Worm (Caenorhabditis elegans): Measurements from ENCODE around the gene K06G5.3.

The K06G5.3 gene

DNA sequence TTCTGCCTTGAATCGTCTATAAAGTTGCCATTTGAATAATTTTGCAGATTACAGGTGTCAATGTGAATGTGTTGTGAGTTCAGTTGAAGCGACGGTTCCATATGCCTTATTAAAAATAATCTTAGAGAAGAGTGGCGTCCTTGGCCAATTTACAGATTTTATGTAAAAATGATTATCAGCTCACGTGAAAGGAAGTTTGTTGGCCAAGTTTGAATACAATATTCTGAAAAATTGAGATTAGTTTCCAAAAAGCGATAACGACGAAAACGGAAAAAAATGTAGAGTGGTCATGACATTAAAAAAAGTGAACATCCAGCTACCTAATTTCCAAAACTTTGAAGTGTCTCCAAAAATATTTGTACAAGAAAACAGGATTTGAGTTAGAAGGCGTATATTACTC is 32.0 kb upstream of the K06G5.3 start, which contains the start of gene E02H4.5:
E02H4.5 (minus strand) TSS at position 101 of the 400 bp plus-strand sequence.
- TF ChIP-seq elt-3 (tag; optimal IDR thresholded peaks at IDR 0.05): no peak

- TF ChIP-seq Y55F3AM.14 (GFP tag; optimal IDR thresholded peaks at IDR 0.05): no peak
- no peak for TF ChIP-seq lin-39 (tag; optimal IDR thresholded peaks at IDR 0.05)
- TF ChIP-seq crh-2 (tag; optimal IDR thresholded peaks at IDR 0.05): no peak
Observed at ce11 chrX:14252042-14252441, 29.0 kb upstream of the K06G5.3 start, which contains the start of gene E02H4.6. Gene E02H4.6 (minus strand): TSS chrX:14252142.

DNA sequence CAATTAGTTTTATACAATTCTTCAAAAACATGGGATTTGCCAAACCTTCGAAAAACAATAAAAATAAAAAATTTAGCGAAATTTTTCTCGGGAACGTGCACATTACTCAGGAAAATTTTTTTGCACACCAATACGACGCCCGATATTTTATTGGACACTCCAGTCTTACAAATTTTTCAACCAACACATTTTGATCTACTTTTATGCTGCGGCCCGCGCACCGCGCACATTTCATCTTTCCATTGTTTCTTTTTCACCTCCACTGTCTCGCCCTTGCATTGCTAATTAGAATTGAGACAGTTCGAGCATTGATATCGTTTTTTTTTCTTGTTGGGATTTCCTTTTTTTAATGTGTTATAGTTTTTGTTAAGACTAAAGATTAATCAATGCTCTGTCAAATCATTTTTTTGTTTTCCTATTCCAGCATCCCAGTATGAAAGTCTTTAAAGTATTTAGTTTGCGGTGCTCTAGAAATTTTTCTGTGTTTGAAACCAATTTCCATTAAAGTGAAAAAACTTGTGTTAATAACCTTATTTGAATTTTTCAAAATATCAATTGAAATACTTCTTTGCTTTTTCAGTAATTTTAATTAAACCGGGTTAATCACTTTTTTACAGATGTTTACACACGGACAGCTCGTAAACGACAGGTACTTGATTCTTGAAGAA is 24.5 kb upstream of the K06G5.3 start, which contains the start of gene K04C1.5:
K04C1.5 (plus strand) TSS at position 618 of the 668 bp plus-strand sequence.
- TF ChIP-seq nhr-129 (tag; optimal IDR thresholded peaks at IDR 0.05) (no peak), zag-1 (tag; optimal IDR thresholded peaks at IDR 0.05) (no peak), lin-13 (GFP tag; optimal IDR thresholded peaks at IDR 0.05) (no peak), nhr-23 (tag; optimal IDR thresholded peaks at IDR 0.05) (no peak), lin-39 (tag; optimal IDR thresholded peaks at IDR 0.05) (no peak), skn-1 (tag; optimal IDR thresholded peaks at IDR 0.05) (no peak), nhr-6 (tag; optimal IDR thresholded peaks at IDR 0.05) (no peak), mbf-1 (tag; optimal IDR thresholded peaks at IDR 0.05) (no peak), mdl-1 (tag; optimal IDR thresholded peaks at IDR 0.05) (no peak), sma-3 (GFP tag; optimal IDR thresholded peaks at IDR 0.05) (no peak), lsy-2 (tag; optimal IDR thresholded peaks at IDR 0.05) (no peak), egl-27 (tag; optimal IDR thresholded peaks at IDR 0.05) (no peak), F13H6.1 (tag; optimal IDR thresholded peaks at IDR 0.05) (no peak), R02D3.7 (tag; optimal IDR thresholded peaks at IDR 0.05) (no peak), nhr-12 (tag; optimal IDR thresholded peaks at IDR 0.05) (no peak), nhr-25 (tag; optimal IDR thresholded peaks at IDR 0.05) (no peak)

DNA sequence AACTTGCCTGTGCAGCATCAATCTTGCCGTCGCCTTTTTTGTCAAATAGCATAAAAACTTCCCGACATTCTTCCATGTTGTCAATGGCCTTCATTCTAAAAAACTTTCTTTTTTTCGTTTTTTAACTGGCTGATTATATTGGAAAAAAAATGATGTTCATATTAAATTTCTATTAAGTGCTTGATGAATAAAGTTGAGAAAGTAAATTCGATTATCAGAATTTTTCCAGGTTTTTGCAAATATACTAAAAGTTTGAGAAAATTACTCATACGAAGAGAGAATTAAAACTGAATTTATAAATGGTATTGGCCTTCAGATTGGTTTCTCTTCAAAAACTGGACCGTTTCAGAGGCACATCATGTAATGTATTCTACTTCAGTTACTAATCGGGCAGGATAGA is 23.5 kb upstream of the K06G5.3 start, which contains the start of gene mlc-6:
mlc-6 (minus strand) TSS at position 101 of the 400 bp plus-strand sequence.
- no peak for TF ChIP-seq nhr-129 (tag; optimal IDR thresholded peaks at IDR 0.05)
- TF ChIP-seq R02D3.7 (tag; optimal IDR thresholded peaks at IDR 0.05): no peak
- TF ChIP-seq ztf-4 (tag; optimal IDR thresholded peaks at IDR 0.05): no peak
- no peak for TF ChIP-seq nhr-77 (tag; optimal IDR thresholded peaks at IDR 0.05)
- no peak for TF ChIP-seq nhr-6 (tag; optimal IDR thresholded peaks at IDR 0.05)
- no peak for TF ChIP-seq unc-55 (GFP tag; optimal IDR thresholded peaks at IDR 0.05)
- TF ChIP-seq ztf-11 (tag; optimal IDR thresholded peaks at IDR 0.05): no peak
- TF ChIP-seq lin-11 (tag; optimal IDR thresholded peaks at IDR 0.05): no peak
- TF ChIP-seq lin-13 (GFP tag; optimal IDR thresholded peaks at IDR 0.05): no peak
- no peak for TF ChIP-seq mdl-1 (tag; optimal IDR thresholded peaks at IDR 0.05)
- no peak for TF ChIP-seq elt-1 (tag; optimal IDR thresholded peaks at IDR 0.05)
- no peak for TF ChIP-seq dmd-4 (tag; optimal IDR thresholded peaks at IDR 0.05)

DNA sequence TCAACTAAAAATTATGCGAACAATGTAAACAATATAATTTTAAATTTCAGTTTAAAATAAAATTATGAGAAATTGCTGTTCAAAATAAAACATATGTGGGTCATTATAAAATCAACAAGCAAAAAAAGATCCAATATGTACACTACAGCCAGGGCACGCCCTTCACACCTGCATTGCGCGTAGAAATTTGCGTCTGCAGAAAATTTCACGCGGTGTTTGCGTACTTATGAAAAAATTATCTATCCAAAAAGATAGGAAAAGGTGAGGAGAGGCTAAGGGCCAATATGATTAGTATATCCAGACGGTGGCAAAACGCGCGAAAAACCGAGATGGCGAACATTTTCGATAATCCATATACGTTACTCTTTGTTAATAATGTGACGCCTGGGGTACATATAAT is 21.4 kb upstream of the K06G5.3 start:
- no peak for TF ChIP-seq mbf-1 (tag; optimal IDR thresholded peaks at IDR 0.05)
- TF ChIP-seq unc-55 (GFP tag; optimal IDR thresholded peaks at IDR 0.05): peak; percentile 2
- peak; percentile 22 for TF ChIP-seq lin-13 (GFP tag; optimal IDR thresholded peaks at IDR 0.05)

ce11 chrX:14243345-14243961 is 20.4 kb upstream of the K06G5.3 start, which contains the start of gene K04C1.3:
Gene K04C1.3 (minus strand): TSS chrX:14243395.
- no peak for TF ChIP-seq elt-1 (tag; optimal IDR thresholded peaks at IDR 0.05)
- TF ChIP-seq ama-1 (optimal IDR thresholded peaks at IDR 0.05): no peak
- no peak for TF ChIP-seq mbf-1 (tag; optimal IDR thresholded peaks at IDR 0.05)
- TF ChIP-seq unc-39 (tag; optimal IDR thresholded peaks at IDR 0.05): no peak
- no peak for TF ChIP-seq nhr-129 (tag; optimal IDR thresholded peaks at IDR 0.05)
- no peak for TF ChIP-seq gmeb-1 (tag; optimal IDR thresholded peaks at IDR 0.05)
- TF ChIP-seq unc-55 (GFP tag; optimal IDR thresholded peaks at IDR 0.05): no peak
- TF ChIP-seq lsy-2 (tag; optimal IDR thresholded peaks at IDR 0.05): no peak
- TF ChIP-seq ztf-4 (tag; optimal IDR thresholded peaks at IDR 0.05): no peak
- no peak for TF ChIP-seq nhr-10 (tag; optimal IDR thresholded peaks at IDR 0.05)
- TF ChIP-seq blmp-1 (tag; optimal IDR thresholded peaks at IDR 0.05; ENCODE audit: insufficient read depth): no peak
- no peak for TF ChIP-seq elt-3 (tag; optimal IDR thresholded peaks at IDR 0.05)
- TF ChIP-seq lin-39 (tag; optimal IDR thresholded peaks at IDR 0.05): no peak
- TF ChIP-seq nhr-23 (tag; optimal IDR thresholded peaks at IDR 0.05): no peak
- TF ChIP-seq F13H6.1 (tag; optimal IDR thresholded peaks at IDR 0.05): no peak
- no peak for TF ChIP-seq peb-1 (tag; optimal IDR thresholded peaks at IDR 0.05)
- no peak for TF ChIP-seq fos-1 (tag; optimal IDR thresholded peaks at IDR 0.05)
- no peak for TF ChIP-seq zag-1 (tag; optimal IDR thresholded peaks at IDR 0.05)
- no peak for TF ChIP-seq nhr-77 (tag; optimal IDR thresholded peaks at IDR 0.05)
- TF ChIP-seq sma-3 (GFP tag; optimal IDR thresholded peaks at IDR 0.05): no peak

Data from whole organism, L2 larva.